Fruit fly (Drosophila melanogaster) whole organism, embryonic: Measurements from ENCODE around the gene CG31161.

Experiments used
- CG11695 ChIP-seq: fragments of 200-800 bp; sonication (Bioruptor generic); IDR thresholded peaks from 3 replicates; pipeline ENCODE4 v1.3.6; 2022; ENCODE audit warnings: missing biosample characterization, missing genetic modification characterization
- CG12104 ChIP-seq: fragments of 200-800 bp; sonication (Bioruptor generic); optimal IDR thresholded peaks from 3 replicates; lab custom pipeline; 2016; ENCODE audit warnings: missing biosample characterization, missing genetic modification characterization
- CG12942 ChIP-seq: fragments of 200-800 bp; sonication (Bioruptor generic); optimal IDR thresholded peaks from 3 replicates; lab custom pipeline; 2016; ENCODE audit warnings: missing biosample characterization, missing genetic modification characterization
- CG17361 ChIP-seq: fragments of 200-800 bp; sonication (Bioruptor generic); IDR thresholded peaks from 3 replicates; pipeline ENCODE4 v1.3.6; 2022; ENCODE audit warnings: missing biosample characterization, missing genetic modification characterization
- CG18764 ChIP-seq: fragments of 200-800 bp; sonication (Bioruptor generic); optimal IDR thresholded peaks from 3 replicates; lab custom pipeline; 2016; ENCODE audit warnings: missing biosample characterization, missing genetic modification characterization
- CG2129 ChIP-seq: fragments of 200-800 bp; sonication (Bioruptor generic); IDR thresholded peaks from 2 replicates; pipeline ENCODE4 v1.3.6; 2022; ENCODE audit warnings: missing biosample characterization, missing genetic modification characterization; ENCODE audit not compliant: partially characterized antibody
- CG30403 ChIP-seq: fragments of 200-800 bp; sonication (Bioruptor generic); optimal IDR thresholded peaks from 3 replicates; lab custom pipeline; 2016; ENCODE audit warnings: missing biosample characterization, missing genetic modification characterization
- CG32772 ChIP-seq: fragments of 200-800 bp; sonication (Bioruptor generic); IDR thresholded peaks from 2 replicates; pipeline ENCODE4 v1.3.6; 2022; ENCODE audit warnings: missing biosample characterization, missing genetic modification characterization
- CG33557 ChIP-seq: fragments of 200-800 bp; sonication (Bioruptor generic); optimal IDR thresholded peaks from 2 replicates; lab custom pipeline; 2019; ENCODE audit warnings: missing biosample characterization, mild to moderate bottlenecking, missing genetic modification characterization, moderate library complexity
- CG4707 ChIP-seq: fragments of 200-800 bp; sonication (Bioruptor generic); optimal IDR thresholded peaks from 2 replicates; lab custom pipeline; 2018; ENCODE audit warnings: missing biosample characterization, mild to moderate bottlenecking, missing genetic modification characterization, moderate library complexity
- CG6854 ChIP-seq: fragments of 200-800 bp; sonication (Bioruptor generic); optimal IDR thresholded peaks from 3 replicates; lab custom pipeline; 2017; ENCODE audit warnings: missing biosample characterization, mild to moderate bottlenecking, missing genetic modification characterization
- CG7271 ChIP-seq: fragments of 200-800 bp; sonication (Bioruptor generic); optimal IDR thresholded peaks from 2 replicates; lab custom pipeline; 2018; ENCODE audit warnings: missing biosample characterization, mild to moderate bottlenecking, missing genetic modification characterization, moderate library complexity
- CG7372 ChIP-seq: fragments of 200-800 bp; sonication (Bioruptor generic); IDR thresholded peaks from 2 replicates; pipeline ENCODE4 v1.3.6; 2022; ENCODE audit warnings: missing biosample characterization, missing genetic modification characterization
- CG8290 ChIP-seq, 3 experiments: fragments of 200-800 bp; sonication (Bioruptor generic); optimal IDR thresholded peaks; 2 replicates each; lab custom pipeline; 2016 to 2019; ENCODE audit warnings: missing biosample characterization in 3 of 3, missing genetic modification characterization in 3 of 3, mild to moderate bottlenecking in 2 of 3, moderate library complexity in 1 of 3
- CG8388 ChIP-seq: fragments of 200-800 bp; sonication (Bioruptor generic); optimal IDR thresholded peaks from 2 replicates; lab custom pipeline; 2019; ENCODE audit warnings: missing biosample characterization, mild to moderate bottlenecking, missing genetic modification characterization, moderate library complexity
- CG9215 ChIP-seq: fragments of 200-800 bp; sonication (Bioruptor generic); IDR thresholded peaks from 2 replicates; pipeline ENCODE4 v1.3.6; 2022; ENCODE audit warnings: missing biosample characterization, missing genetic modification characterization
- CTCF ChIP-seq: fragments of 200-800 bp; sonication (Bioruptor generic); optimal IDR thresholded peaks from 2 replicates; lab custom pipeline; 2017; ENCODE audit warnings: missing biosample characterization, mild to moderate bottlenecking, missing genetic modification characterization, moderate library complexity
- Camta ChIP-seq: fragments of 200-800 bp; sonication (Bioruptor generic); optimal IDR thresholded peaks from 2 replicates; lab custom pipeline; 2016; ENCODE audit warnings: missing biosample characterization, missing genetic modification characterization
- Chrac-16 ChIP-seq: fragments of 200-800 bp; sonication (Bioruptor generic); optimal IDR thresholded peaks from 3 replicates; lab custom pipeline; 2016; ENCODE audit warnings: missing biosample characterization, missing genetic modification characterization
- D ChIP-seq, 2 experiments: fragments of 200-800 bp in 1 of 2; fragments of >200 bp in 1 of 2; sonication (Bioruptor generic) in 1 of 2; optimal IDR thresholded peaks; 2 replicates in 1 of 2; 3 replicates in 1 of 2; lab custom pipeline; 2017; ENCODE audit warnings: mild to moderate bottlenecking in 1 of 2, missing biosample characterization in 1 of 2, missing genetic modification characterization in 1 of 2, missing genetic modification reagents in 1 of 2
- Drgx ChIP-seq: fragments of 200-800 bp; sonication (Bioruptor generic); IDR thresholded peaks from 2 replicates; pipeline ENCODE4 v1.3.6; 2022; ENCODE audit warnings: missing biosample characterization, missing genetic modification characterization
- Fer1 ChIP-seq: fragments of 200-800 bp; sonication (Bioruptor generic); optimal IDR thresholded peaks from 2 replicates; lab custom pipeline; 2017; ENCODE audit warnings: missing biosample characterization, mild to moderate bottlenecking, missing genetic modification characterization
- Gsc ChIP-seq: fragments of 200-800 bp; sonication (Bioruptor generic); IDR thresholded peaks from 2 replicates; pipeline ENCODE4 v1.3.6; 2022; ENCODE audit warnings: missing biosample characterization, missing genetic modification characterization
- H15 ChIP-seq: fragments of 200-800 bp; sonication (Bioruptor generic); IDR thresholded peaks from 3 replicates; pipeline ENCODE4 v1.3.6; 2022; ENCODE audit warnings: missing biosample characterization, missing genetic modification characterization
- Kr ChIP-seq: fragments of 200-800 bp; sonication (Bioruptor generic); optimal IDR thresholded peaks from 2 replicates; lab custom pipeline; 2017; ENCODE audit warnings: missing biosample characterization, mild to moderate bottlenecking, missing genetic modification characterization
- Lhr ChIP-seq: fragments of 200-800 bp; sonication (Bioruptor generic); optimal IDR thresholded peaks from 3 replicates; lab custom pipeline; 2017; ENCODE audit warnings: mild to moderate bottlenecking, missing biosample characterization, missing genetic modification reagents, missing genetic modification characterization
- Lim3 ChIP-seq: fragments of 200-800 bp; sonication (Bioruptor generic); IDR thresholded peaks from 2 replicates; pipeline ENCODE4 v1.3.6; 2022; ENCODE audit warnings: missing biosample characterization, missing genetic modification characterization
- Med ChIP-seq: fragments of 200-800 bp; sonication (Bioruptor generic); peaks from one replicate; lab custom pipeline; 2016; ENCODE audit warnings: missing biosample characterization, missing genetic modification characterization, mild to moderate bottlenecking, inconsistent platforms, moderate library complexity
- NC2α ChIP-seq: fragments of 200-800 bp; sonication (Bioruptor generic); optimal IDR thresholded peaks from 2 replicates; lab custom pipeline; 2016; ENCODE audit warnings: missing biosample characterization, missing genetic modification characterization
- Nf-YC ChIP-seq: fragments of 200-800 bp; optimal IDR thresholded peaks from 3 replicates; lab custom pipeline; 2019; ENCODE audit warnings: missing biosample characterization, mild to moderate bottlenecking, missing genetic modification characterization, moderate library complexity
- Poxn ChIP-seq: fragments of 200-800 bp; sonication (Bioruptor generic); IDR thresholded peaks from 2 replicates; pipeline ENCODE4 v1.3.6; 2022; ENCODE audit warnings: missing biosample characterization, missing genetic modification characterization
- caup ChIP-seq: fragments of 200-800 bp; sonication (Bioruptor generic); optimal IDR thresholded peaks from 3 replicates; lab custom pipeline; 2017; ENCODE audit warnings: missing biosample characterization, mild to moderate bottlenecking, missing genetic modification characterization, moderate library complexity; ENCODE audit not compliant: severe bottlenecking
- dpn ChIP-seq, 2 experiments: fragments of 200-800 bp; sonication (Bioruptor generic); optimal IDR thresholded peaks; 3 replicates each; lab custom pipeline; 2016; ENCODE audit warnings: missing biosample characterization in 2 of 2, missing genetic modification characterization in 2 of 2
- ewg ChIP-seq: fragments of 200-800 bp; sonication (Bioruptor generic); optimal IDR thresholded peaks from 3 replicates; lab custom pipeline; 2017; ENCODE audit warnings: mild to moderate bottlenecking, missing biosample characterization, missing genetic modification reagents, missing genetic modification characterization
- gsb ChIP-seq: fragments of 200-800 bp; sonication (Bioruptor generic); IDR thresholded peaks from 2 replicates; pipeline ENCODE4 v1.3.6; 2022; ENCODE audit warnings: missing biosample characterization, missing genetic modification characterization
- hkb ChIP-seq, 2 experiments: fragments of 200-800 bp in 1 of 2; fragments of >200 bp in 1 of 2; sonication (Bioruptor generic) in 1 of 2; IDR thresholded peaks in 1 of 2; optimal IDR thresholded peaks in 1 of 2; 2 replicates each; pipeline versions ENCODE4 v1.3.6 to Lab custom; 2017 to 2022; ENCODE audit warnings: missing biosample characterization in 1 of 2, missing genetic modification characterization in 1 of 2
- hth ChIP-seq: fragments of >200 bp; optimal IDR thresholded peaks from 2 replicates; lab custom pipeline; 2017; ENCODE audit warnings: inconsistent platforms
- jumu ChIP-seq: fragments of 200-800 bp; sonication (Bioruptor generic); optimal IDR thresholded peaks from 3 replicates; lab custom pipeline; 2016; ENCODE audit warnings: missing biosample characterization, missing genetic modification characterization
- klu ChIP-seq: fragments of 200-800 bp; sonication (Bioruptor generic); IDR thresholded peaks from 2 replicates; pipeline ENCODE4 v1.3.6; 2022; ENCODE audit warnings: missing biosample characterization, missing genetic modification characterization
- lbe ChIP-seq: fragments of 200-800 bp; sonication (Bioruptor generic); optimal IDR thresholded peaks from 2 replicates; lab custom pipeline; 2016; ENCODE audit warnings: missing biosample characterization, mild to moderate bottlenecking, missing genetic modification characterization
- nerfin-1 ChIP-seq: fragments of 200-800 bp; sonication (Bioruptor generic); optimal IDR thresholded peaks from 3 replicates; lab custom pipeline; 2019; ENCODE audit warnings: missing biosample characterization, mild to moderate bottlenecking, missing genetic modification characterization, moderate library complexity
- odd ChIP-seq: fragments of 200-800 bp; sonication (Bioruptor generic); optimal IDR thresholded peaks from 2 replicates; lab custom pipeline; 2017; ENCODE audit warnings: missing biosample characterization, mild to moderate bottlenecking, missing genetic modification characterization
- pum ChIP-seq: fragments of 200-800 bp; sonication (Bioruptor generic); optimal IDR thresholded peaks from 2 replicates; lab custom pipeline; 2016; ENCODE audit warnings: missing biosample characterization, missing genetic modification characterization
- pzg ChIP-seq: fragments of 200-800 bp; sonication (Bioruptor generic); optimal IDR thresholded peaks from 3 replicates; lab custom pipeline; 2018; ENCODE audit warnings: missing biosample characterization, mild to moderate bottlenecking, missing genetic modification characterization, moderate library complexity
- salm ChIP-seq: fragments of 200-800 bp; sonication (Bioruptor generic); optimal IDR thresholded peaks from 2 replicates; lab custom pipeline; 2018; ENCODE audit warnings: missing biosample characterization, mild to moderate bottlenecking, missing genetic modification characterization
- schlank ChIP-seq: fragments of 200-800 bp; sonication (Bioruptor generic); optimal IDR thresholded peaks from 2 replicates; lab custom pipeline; 2018; ENCODE audit warnings: missing biosample characterization, mild to moderate bottlenecking, missing genetic modification characterization
- sob ChIP-seq: fragments of 200-800 bp; sonication (Bioruptor generic); IDR thresholded peaks from 2 replicates; pipeline ENCODE4 v1.3.6; 2022; ENCODE audit warnings: missing biosample characterization, missing genetic modification characterization
- ttk ChIP-seq: fragments of 200-800 bp; sonication (Bioruptor generic); IDR thresholded peaks from 2 replicates; pipeline ENCODE4 v2.1.2; 2022; ENCODE audit warnings: missing biosample characterization, missing genetic modification characterization
- tup ChIP-seq: fragments of 200-800 bp; sonication (Bioruptor generic); optimal IDR thresholded peaks from 2 replicates; lab custom pipeline; 2016; ENCODE audit warnings: missing biosample characterization, mild to moderate bottlenecking, missing genetic modification characterization, moderate library complexity
- unc-4 ChIP-seq: fragments of 200-800 bp; sonication (Bioruptor generic); IDR thresholded peaks from 2 replicates; pipeline ENCODE4 v1.3.6; 2022; ENCODE audit warnings: missing biosample characterization, missing genetic modification characterization; ENCODE audit not compliant: partially characterized antibody

The CG31161 gene

dm6 chr3R:22624737-22625136 lies 8.4 kb downstream of the CG31161 start (continued):
- TF ChIP-seq odd (GFP tag; lab: Kevin White, UChicago) (no peak), pzg (GFP tag; lab: Kevin White, UChicago) (no peak), CG7271 (tag; lab: Kevin White, UChicago) (no peak), tup (no peak), CG4707 (GFP tag; lab: Kevin White, UChicago) (peak; percentile 26), CG11695 (GFP tag; lab: Robert Waterston, UW) (0 out of 3 replicates have a peak, but pooled peaks have one; percentile 34), NC2α (GFP tag; lab: Kevin White, UChicago) (no peak), H15 (GFP tag; lab: Robert Waterston, UW) (peak; percentile 77; the same call in 2 of the 3 replicates), CG12104 (GFP tag; lab: Kevin White, UChicago) (peak; percentile 55), CG6854 (GFP tag; lab: Kevin White, UChicago) (no peak), Med (GFP tag; lab: Kevin White, UChicago) (peak; percentile 91), Lim3 (GFP tag; lab: Robert Waterston, UW) (peak; percentile 57; the same call in 1 of the 2 replicates), CG9215 (GFP tag; lab: Robert Waterston, UW) (peak; percentile 34; the same call in 1 of the 2 replicates), CG18764 (no peak), klu (GFP tag; lab: Robert Waterston, UW) (no peak), dpn (GFP tag; optimal IDR thresholded peaks at IDR 0.05; lab: Kevin White, UChicago) (peak; percentile 56 to 59), CTCF (GFP tag; lab: Kevin White, UChicago) (peak; percentile 27), Chrac-16 (GFP tag; lab: Kevin White, UChicago) (peak; percentile 12), salm (tag; lab: Kevin White, UChicago) (peak; percentile 26), jumu (GFP tag; lab: Kevin White, UChicago) (peak; percentile 59), CG8388 (GFP tag; lab: Kevin White, UChicago) (peak; percentile 68), Nf-YC (tag; lab: Kevin White, UChicago) (no peak), sob (GFP tag; lab: Robert Waterston, UW) (peak; percentile 44; the same call in 1 of the 2 replicates), CG33557 (no peak), CG17361 (GFP tag; lab: Robert Waterston, UW) (no peak; the same call in 2 of the 3 replicates), CG12942 (GFP tag; lab: Kevin White, UChicago) (no peak), Kr (GFP tag; lab: Kevin White, UChicago) (no peak), nerfin-1 (peak; percentile 11), Lhr (GFP tag; lab: Kevin White, UChicago) (no peak), Camta (GFP tag; lab: Kevin White, UChicago) (peak; percentile 38), CG8290 (GFP tag; optimal IDR thresholded peaks at IDR 0.05; lab: Kevin White, UChicago) (no peak), CG8290 (tag; optimal IDR thresholded peaks at IDR 0.05; lab: Kevin White, UChicago) (no peak), Drgx (GFP tag; lab: Robert Waterston, UW) (peak; percentile 94), D (optimal IDR thresholded peaks at IDR 0.05; lab: Kevin White, UChicago) (no peak), D (GFP tag; optimal IDR thresholded peaks at IDR 0.05; lab: Kevin White, UChicago) (peak; percentile 49), CG7372 (GFP tag; lab: Robert Waterston, UW) (0 out of 2 replicates have a peak, but pooled peaks have one; percentile 36), lbe (GFP tag; lab: Kevin White, UChicago) (no peak), schlank (tag; lab: Kevin White, UChicago) (no peak), Gsc (GFP tag; lab: Robert Waterston, UW) (no peak), ewg (GFP tag; lab: Kevin White, UChicago) (peak; percentile 45), caup (GFP tag; lab: Kevin White, UChicago) (peak; percentile 38), CG32772 (GFP tag; lab: Robert Waterston, UW) (peak; percentile 67), Poxn (GFP tag; lab: Robert Waterston, UW) (no peak), CG30403 (GFP tag; lab: Kevin White, UChicago) (peak; percentile 76), hth (lab: Kevin White, UChicago) (no peak), unc-4 (GFP tag; lab: Robert Waterston, UW) (no peak), pum (GFP tag; lab: Kevin White, UChicago) (peak; percentile 57), gsb (GFP tag; lab: Robert Waterston, UW) (peak; percentile 46; the same call in 1 of the 2 replicates), Fer1 (peak; percentile 65), CG2129 (no peak), ttk (GFP tag; lab: Robert Waterston, UW) (peak; percentile 71), hkb (optimal IDR thresholded peaks at IDR 0.05; lab: Kevin White, UChicago) (no peak), hkb (GFP tag; IDR thresholded peaks at IDR 0.05; lab: Robert Waterston, UW) (peak; percentile 80)
